Worm (Caenorhabditis elegans): Measurements from ENCODE around the gene twk-4.

twk-4 gene

DNA sequence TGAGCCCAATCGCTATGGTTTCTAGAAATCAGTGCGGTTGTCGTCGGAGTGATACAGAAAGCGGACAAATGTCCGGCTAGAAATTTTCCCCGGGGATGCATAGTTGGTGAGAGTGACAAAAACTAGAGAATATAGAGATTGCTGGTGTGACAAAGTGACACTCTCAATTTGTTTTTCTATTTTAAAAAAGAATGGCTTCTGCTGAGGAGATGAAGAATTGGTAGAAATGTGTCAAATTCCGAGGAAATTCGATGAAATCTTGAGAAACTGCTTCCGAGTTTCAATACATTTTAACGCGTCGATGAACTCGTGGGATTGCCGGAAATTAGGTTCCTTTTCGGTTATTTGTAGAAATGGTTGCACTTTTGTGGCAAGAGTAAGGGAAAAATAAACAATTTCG, at the start of gene twk-4:
twk-4 (minus strand) TSS at position 101 of the 400 bp plus-strand sequence.
- TF ChIP-seq ceh-36 (tag; optimal IDR thresholded peaks at IDR 0.05) (no peak), sea-1 (GFP tag; conservative IDR thresholded peaks at IDR 0.05) (no peak), flt-1 (GFP tag; IDR thresholded peaks at IDR 0.05) (no peak)

DNA sequence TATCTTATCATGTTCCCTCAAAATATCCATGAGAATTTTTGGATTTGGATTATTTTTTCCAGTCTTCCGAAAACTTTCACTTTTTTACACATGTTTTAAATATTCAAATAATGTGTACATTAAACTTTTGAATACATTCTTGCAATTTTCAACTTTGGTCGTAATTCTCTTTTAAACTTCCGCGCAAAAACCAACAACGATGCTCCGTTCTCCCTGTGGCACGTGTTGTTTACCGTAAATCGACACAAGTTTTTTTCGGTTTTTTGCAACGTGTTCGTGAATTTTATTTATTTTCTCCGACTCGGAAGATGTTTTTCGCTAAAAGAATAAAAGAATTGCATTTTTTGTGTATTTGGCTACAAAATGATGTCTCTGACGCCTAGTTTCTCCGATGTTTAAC, 48.7 kb upstream of the twk-4 start:
- TF ChIP-seq tbx-37 (GFP tag; conservative IDR thresholded peaks at IDR 0.05) (no peak), F13C5.2 (tag; optimal IDR thresholded peaks at IDR 0.05) (peak; percentile 23)

DNA sequence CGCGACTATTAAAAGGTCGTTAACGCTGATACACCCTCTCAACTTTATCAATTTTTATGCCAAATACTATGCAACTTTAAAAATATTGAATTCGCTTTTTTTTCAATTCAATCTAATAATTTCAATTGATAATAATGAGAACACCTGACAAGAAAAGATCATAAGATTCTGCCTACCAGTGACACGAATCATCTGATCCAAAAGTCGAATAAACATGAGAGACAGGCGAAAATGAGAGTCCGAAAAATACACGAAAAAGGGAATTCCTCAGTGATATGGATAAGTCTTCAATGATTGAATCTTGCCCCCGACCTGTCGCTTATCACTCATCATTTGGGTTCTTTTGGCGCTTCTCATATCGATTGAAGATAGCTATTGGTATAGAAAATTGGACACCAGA, 47.5 kb upstream of the twk-4 start:
- no peak for TF ChIP-seq B0310.2 (tag; optimal IDR thresholded peaks at IDR 0.05)
- TF ChIP-seq F13C5.2 (tag; optimal IDR thresholded peaks at IDR 0.05): no peak
- TF ChIP-seq ceh-36 (tag; optimal IDR thresholded peaks at IDR 0.05): no peak
- no peak for TF ChIP-seq aly-1 (tag; optimal IDR thresholded peaks at IDR 0.05)
- TF ChIP-seq ceh-13 (GFP tag; optimal IDR thresholded peaks at IDR 0.05): no peak
- no peak for TF ChIP-seq scrt-1 (GFP tag; IDR thresholded peaks at IDR 0.05)
- TF ChIP-seq ama-1 (optimal IDR thresholded peaks at IDR 0.05): no peak
- no peak for TF ChIP-seq hnd-1 (tag; optimal IDR thresholded peaks at IDR 0.05)
- no peak for TF ChIP-seq tbx-11 (GFP tag; IDR thresholded peaks at IDR 0.05)
- no peak for TF ChIP-seq hmbx-1 (tag; optimal IDR thresholded peaks at IDR 0.05)
- no peak for TF ChIP-seq tra-4 (tag; optimal IDR thresholded peaks at IDR 0.05)
- TF ChIP-seq flt-1 (GFP tag; IDR thresholded peaks at IDR 0.05): no peak

DNA sequence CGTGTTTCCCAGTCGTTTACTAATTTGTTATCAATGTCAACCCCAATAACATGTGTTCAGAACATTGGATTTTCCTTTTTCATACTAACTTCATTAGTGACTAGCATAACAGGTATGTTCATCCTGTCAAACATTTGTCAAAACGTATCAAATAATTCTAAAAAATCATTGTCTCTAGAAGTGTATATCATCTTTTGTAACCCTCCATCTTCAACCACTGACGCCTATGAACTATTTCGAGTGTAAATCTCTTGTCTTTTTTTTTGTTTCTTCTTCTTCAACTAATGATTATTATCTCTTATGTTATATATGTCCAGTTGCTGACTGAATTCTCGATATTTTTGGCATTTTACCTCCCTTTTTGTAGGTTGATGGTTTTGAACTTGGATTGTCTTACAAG, 43.6 kb upstream of the twk-4 start:
- no peak for TF ChIP-seq hmbx-1 (tag; optimal IDR thresholded peaks at IDR 0.05)
- TF ChIP-seq flt-1 (GFP tag; IDR thresholded peaks at IDR 0.05): no peak
- TF ChIP-seq tbx-11 (GFP tag; IDR thresholded peaks at IDR 0.05): no peak
- no peak for TF ChIP-seq scrt-1 (GFP tag; IDR thresholded peaks at IDR 0.05)
- TF ChIP-seq tbx-37 (GFP tag; conservative IDR thresholded peaks at IDR 0.05): no peak
- no peak for TF ChIP-seq ceh-13 (GFP tag; optimal IDR thresholded peaks at IDR 0.05)
- TF ChIP-seq ceh-36 (tag; optimal IDR thresholded peaks at IDR 0.05): no peak
- no peak for TF ChIP-seq hmg-4 (GFP tag; optimal IDR thresholded peaks at IDR 0.05)
- TF ChIP-seq F13C5.2 (tag; optimal IDR thresholded peaks at IDR 0.05): no peak
- TF ChIP-seq hnd-1 (tag; optimal IDR thresholded peaks at IDR 0.05): no peak
- no peak for TF ChIP-seq B0310.2 (tag; optimal IDR thresholded peaks at IDR 0.05)

DNA sequence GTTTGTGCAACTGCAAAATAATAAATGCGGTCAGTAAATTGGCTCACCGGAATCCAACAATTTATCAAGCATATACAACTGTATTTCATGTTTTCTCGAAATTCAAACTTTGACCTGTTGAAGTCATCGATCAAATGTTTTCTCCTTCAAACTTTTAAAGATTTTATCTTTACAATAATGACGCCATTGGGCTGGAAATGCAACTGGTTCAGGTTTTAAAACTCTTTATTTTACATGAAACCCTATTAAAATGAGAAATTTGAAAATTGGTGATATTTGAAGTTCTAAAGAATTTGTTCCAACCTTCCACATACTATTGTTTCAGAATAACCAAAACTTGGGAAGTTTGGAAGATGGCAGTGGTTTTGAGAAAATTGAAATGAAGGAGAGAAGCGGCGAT, 42.9 kb upstream of the twk-4 start:
- TF ChIP-seq hnd-1 (tag; optimal IDR thresholded peaks at IDR 0.05): no peak

DNA sequence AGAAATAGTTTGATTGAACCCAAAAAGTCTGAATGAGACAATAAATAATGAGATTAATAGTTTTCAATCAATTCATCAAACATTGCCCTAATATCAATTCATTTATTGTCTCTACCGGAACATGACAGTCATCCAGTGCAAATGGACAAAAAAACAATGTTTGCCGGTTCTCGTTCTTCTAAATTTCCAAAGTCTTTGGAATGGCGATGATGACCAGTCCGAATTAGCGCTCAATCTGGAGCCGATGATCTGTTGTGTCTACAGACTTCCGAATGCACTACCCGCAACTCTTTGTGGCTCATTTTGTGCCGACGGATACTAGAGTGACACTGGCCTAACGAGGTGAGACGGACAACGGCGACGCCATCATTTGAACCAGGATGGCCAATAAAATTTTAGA, 42.2 kb upstream of the twk-4 start, which contains the start of gene T26C5.3:
T26C5.3 (plus strand) TSS at position 301 of the 400 bp plus-strand sequence.
- TF ChIP-seq tbx-37 (GFP tag; conservative IDR thresholded peaks at IDR 0.05): no peak
- TF ChIP-seq pes-1 (GFP tag; IDR thresholded peaks at IDR 0.05): no peak
- no peak for TF ChIP-seq tbx-11 (GFP tag; IDR thresholded peaks at IDR 0.05)
- no peak for TF ChIP-seq B0310.2 (tag; optimal IDR thresholded peaks at IDR 0.05)
- TF ChIP-seq hmg-4 (GFP tag; optimal IDR thresholded peaks at IDR 0.05): no peak
- TF ChIP-seq ceh-36 (tag; optimal IDR thresholded peaks at IDR 0.05): no peak
- TF ChIP-seq ama-1 (optimal IDR thresholded peaks at IDR 0.05): no peak
- no peak for TF ChIP-seq sea-1 (GFP tag; conservative IDR thresholded peaks at IDR 0.05)
- no peak for TF ChIP-seq ets-7 (tag; optimal IDR thresholded peaks at IDR 0.05)
- no peak for TF ChIP-seq hnd-1 (tag; optimal IDR thresholded peaks at IDR 0.05)
- no peak for TF ChIP-seq F13C5.2 (tag; optimal IDR thresholded peaks at IDR 0.05)
- no peak for TF ChIP-seq hmbx-1 (tag; optimal IDR thresholded peaks at IDR 0.05)
- no peak for TF ChIP-seq aly-1 (tag; optimal IDR thresholded peaks at IDR 0.05)
- TF ChIP-seq ceh-13 (GFP tag; optimal IDR thresholded peaks at IDR 0.05): no peak
- no peak for TF ChIP-seq tra-4 (tag; optimal IDR thresholded peaks at IDR 0.05)
- TF ChIP-seq scrt-1 (GFP tag; IDR thresholded peaks at IDR 0.05): no peak
- TF ChIP-seq flt-1 (GFP tag; IDR thresholded peaks at IDR 0.05): no peak

DNA sequence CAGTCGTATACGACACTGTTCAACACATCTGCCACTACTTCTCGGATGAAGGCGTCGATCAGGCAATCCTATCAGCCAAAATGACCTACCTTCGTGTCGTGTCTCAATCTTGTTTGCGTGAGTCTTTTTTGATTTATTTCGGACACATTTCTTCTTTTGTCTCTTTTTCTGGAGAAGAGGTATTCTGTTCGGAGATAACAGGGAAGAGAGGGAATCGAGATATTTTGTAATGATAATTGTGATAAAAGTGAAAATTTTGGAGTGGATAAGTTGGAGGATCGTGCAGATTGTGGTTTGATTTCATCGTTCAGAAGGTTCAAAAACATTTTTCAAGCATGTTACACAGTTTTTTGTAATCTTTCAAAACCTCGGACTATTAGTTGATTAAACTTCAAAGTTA, 39.7 kb upstream of the twk-4 start:
- TF ChIP-seq F13C5.2 (tag; optimal IDR thresholded peaks at IDR 0.05) (no peak), scrt-1 (GFP tag; IDR thresholded peaks at IDR 0.05) (no peak), hmbx-1 (tag; optimal IDR thresholded peaks at IDR 0.05) (no peak), pes-1 (GFP tag; IDR thresholded peaks at IDR 0.05) (no peak), flt-1 (GFP tag; IDR thresholded peaks at IDR 0.05) (no peak), sea-1 (GFP tag; conservative IDR thresholded peaks at IDR 0.05) (no peak), tbx-11 (GFP tag; IDR thresholded peaks at IDR 0.05) (no peak), ceh-13 (GFP tag; optimal IDR thresholded peaks at IDR 0.05) (no peak), tbx-37 (GFP tag; conservative IDR thresholded peaks at IDR 0.05) (no peak), ceh-36 (tag; optimal IDR thresholded peaks at IDR 0.05) (no peak), ama-1 (optimal IDR thresholded peaks at IDR 0.05) (no peak), hnd-1 (tag; optimal IDR thresholded peaks at IDR 0.05) (no peak), B0310.2 (tag; optimal IDR thresholded peaks at IDR 0.05) (no peak), ets-7 (tag; optimal IDR thresholded peaks at IDR 0.05) (no peak), hmg-4 (GFP tag; optimal IDR thresholded peaks at IDR 0.05) (no peak)

DNA sequence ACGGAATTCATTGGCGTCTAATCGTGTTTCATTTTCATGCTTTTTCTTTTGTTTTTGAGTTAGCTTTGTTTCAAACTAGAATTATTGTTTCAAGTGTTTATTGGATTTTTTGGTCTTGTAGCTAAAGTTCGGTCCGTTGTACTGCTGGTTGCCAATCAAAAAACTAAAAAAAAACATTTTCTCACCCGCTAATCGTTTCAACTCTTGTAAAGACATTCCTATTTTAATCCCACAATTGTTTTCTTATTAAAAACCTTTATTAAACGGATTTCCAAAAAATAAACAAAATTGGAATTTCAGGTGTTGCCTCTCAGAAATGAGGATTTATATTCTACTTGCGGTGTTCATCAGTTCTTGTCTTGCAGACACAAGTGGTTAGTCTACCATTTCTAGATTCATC, 38.8 kb upstream of the twk-4 start, which contains the start of gene T26C5.2:
T26C5.2 (plus strand) TSS at position 301 of the 400 bp plus-strand sequence.
- no peak for TF ChIP-seq ceh-36 (tag; optimal IDR thresholded peaks at IDR 0.05)
- TF ChIP-seq ceh-13 (GFP tag; optimal IDR thresholded peaks at IDR 0.05): no peak
- no peak for TF ChIP-seq tbx-37 (GFP tag; conservative IDR thresholded peaks at IDR 0.05)
- TF ChIP-seq tbx-11 (GFP tag; IDR thresholded peaks at IDR 0.05): no peak
- TF ChIP-seq B0310.2 (tag; optimal IDR thresholded peaks at IDR 0.05): no peak

DNA sequence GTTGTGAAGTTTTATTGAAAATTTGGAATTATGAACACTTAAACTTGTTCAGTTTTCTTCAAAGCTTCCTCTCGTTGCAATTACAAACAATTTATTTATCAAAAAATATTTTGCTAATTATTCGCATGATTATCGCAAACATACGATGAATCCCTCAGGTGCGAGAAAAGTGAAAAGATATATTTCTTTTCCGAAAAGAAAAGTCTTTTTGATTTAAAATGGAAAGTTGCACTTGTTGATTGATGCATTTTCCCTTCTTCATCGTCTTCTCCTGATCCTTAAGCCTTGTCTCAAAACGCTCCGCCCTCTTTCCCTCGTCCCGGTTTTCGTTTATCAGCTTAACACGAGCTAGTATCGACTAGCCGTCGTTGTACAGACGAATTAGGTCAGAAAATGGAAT, 38.4 kb upstream of the twk-4 start:
- TF ChIP-seq ets-7 (tag; optimal IDR thresholded peaks at IDR 0.05) (no peak), tra-4 (tag; optimal IDR thresholded peaks at IDR 0.05) (no peak), B0310.2 (tag; optimal IDR thresholded peaks at IDR 0.05) (no peak), ceh-36 (tag; optimal IDR thresholded peaks at IDR 0.05) (no peak), hnd-1 (tag; optimal IDR thresholded peaks at IDR 0.05) (no peak), hmg-4 (GFP tag; optimal IDR thresholded peaks at IDR 0.05) (no peak), sea-1 (GFP tag; conservative IDR thresholded peaks at IDR 0.05) (no peak), scrt-1 (GFP tag; IDR thresholded peaks at IDR 0.05) (no peak), aly-1 (tag; optimal IDR thresholded peaks at IDR 0.05) (no peak), ama-1 (optimal IDR thresholded peaks at IDR 0.05) (no peak), flt-1 (GFP tag; IDR thresholded peaks at IDR 0.05) (no peak), tbx-37 (GFP tag; conservative IDR thresholded peaks at IDR 0.05) (no peak), tbx-11 (GFP tag; IDR thresholded peaks at IDR 0.05) (no peak), hmbx-1 (tag; optimal IDR thresholded peaks at IDR 0.05) (no peak), pes-1 (GFP tag; IDR thresholded peaks at IDR 0.05) (no peak), F13C5.2 (tag; optimal IDR thresholded peaks at IDR 0.05) (no peak), ceh-13 (GFP tag; optimal IDR thresholded peaks at IDR 0.05) (no peak)

Measured in whole organism, early embryonic.